Fruit fly (Drosophila melanogaster) whole organism, embryonic: ENCODE data around the gene sals.

Experiments used
- Ada2b ChIP-seq: fragments of 200-800 bp; sonication (Bioruptor generic); IDR thresholded peaks from 2 replicates; pipeline ENCODE4 v1.3.6; 2022; ENCODE audit warnings: missing biosample characterization, missing genetic modification characterization
- Atf6 ChIP-seq: fragments of 200-800 bp; sonication (Bioruptor generic); IDR thresholded peaks from 2 replicates; pipeline ENCODE4 v1.3.6; 2022; ENCODE audit warnings: missing biosample characterization, missing genetic modification characterization
- CG10366 ChIP-seq: fragments of 200-800 bp; sonication (Bioruptor generic); IDR thresholded peaks from 2 replicates; pipeline ENCODE4 v1.3.6; 2022; ENCODE audit warnings: missing biosample characterization, missing genetic modification characterization
- CG10565 ChIP-seq: fragments of 200-800 bp; sonication (Bioruptor generic); optimal IDR thresholded peaks from 3 replicates; lab custom pipeline; 2016; ENCODE audit warnings: missing biosample characterization, mild to moderate bottlenecking, missing genetic modification characterization
- CG11696 ChIP-seq: fragments of 200-800 bp; sonication (Bioruptor generic); IDR thresholded peaks from 2 replicates; pipeline ENCODE4 v1.3.6; 2022; ENCODE audit warnings: missing biosample characterization, missing genetic modification characterization
- CG12104 ChIP-seq: fragments of 200-800 bp; sonication (Bioruptor generic); optimal IDR thresholded peaks from 3 replicates; lab custom pipeline; 2016; ENCODE audit warnings: missing biosample characterization, missing genetic modification characterization
- CG12391 ChIP-seq: fragments of 200-800 bp; sonication (Bioruptor generic); optimal IDR thresholded peaks from 3 replicates; lab custom pipeline; 2018; ENCODE audit warnings: missing biosample characterization, mild to moderate bottlenecking, missing genetic modification characterization, moderate library complexity
- CG12942 ChIP-seq: fragments of 200-800 bp; sonication (Bioruptor generic); optimal IDR thresholded peaks from 3 replicates; lab custom pipeline; 2016; ENCODE audit warnings: missing biosample characterization, missing genetic modification characterization
- CG14014 ChIP-seq: fragments of 200-800 bp; sonication (Bioruptor generic); IDR thresholded peaks from 2 replicates; pipeline ENCODE4 v1.3.6; 2022; ENCODE audit warnings: missing biosample characterization, missing genetic modification characterization
- CG14710 ChIP-seq: fragments of 200-800 bp; sonication (Bioruptor generic); optimal IDR thresholded peaks from 3 replicates; lab custom pipeline; 2019; ENCODE audit warnings: missing biosample characterization, mild to moderate bottlenecking, missing genetic modification characterization, moderate library complexity
- CG15269 ChIP-seq: fragments of 200-800 bp; sonication (Bioruptor generic); optimal IDR thresholded peaks from 2 replicates; lab custom pipeline; 2018; ENCODE audit warnings: missing biosample characterization, mild to moderate bottlenecking, missing genetic modification characterization, moderate library complexity
- CG15696 ChIP-seq: fragments of 200-800 bp; sonication (Bioruptor generic); optimal IDR thresholded peaks from 2 replicates; lab custom pipeline; 2019; ENCODE audit warnings: missing biosample characterization, mild to moderate bottlenecking, missing genetic modification characterization, moderate library complexity
- CG2116 ChIP-seq: fragments of 200-800 bp; sonication (Bioruptor generic); optimal IDR thresholded peaks from 3 replicates; lab custom pipeline; 2018; ENCODE audit warnings: missing biosample characterization, mild to moderate bottlenecking, missing genetic modification characterization
- CG30431 ChIP-seq: fragments of 200-800 bp; sonication (Bioruptor generic); optimal IDR thresholded peaks from 2 replicates; lab custom pipeline; 2017; ENCODE audit warnings: missing biosample characterization, missing genetic modification characterization
- CG3065 ChIP-seq: fragments of 200-800 bp; sonication (Bioruptor generic); optimal IDR thresholded peaks from 2 replicates; lab custom pipeline; 2016; ENCODE audit warnings: missing biosample characterization, missing genetic modification characterization
- CG3281 ChIP-seq: fragments of 200-800 bp; sonication (Bioruptor generic); optimal IDR thresholded peaks from 3 replicates; lab custom pipeline; 2017; ENCODE audit warnings: missing biosample characterization, mild to moderate bottlenecking, missing genetic modification characterization
- CG3995 ChIP-seq: fragments of 200-800 bp; sonication (Bioruptor generic); optimal IDR thresholded peaks from 3 replicates; lab custom pipeline; 2016; ENCODE audit warnings: missing biosample characterization, missing genetic modification characterization
- CG6175 ChIP-seq: fragments of 200-800 bp; sonication (Bioruptor generic); IDR thresholded peaks from 3 replicates; pipeline ENCODE4 v1.3.6; 2022; ENCODE audit warnings: missing biosample characterization, missing genetic modification characterization
- CG6272 ChIP-seq: fragments of 200-800 bp; sonication (Bioruptor generic); IDR thresholded peaks from 2 replicates; pipeline ENCODE4 v1.3.6; 2022; ENCODE audit warnings: missing biosample characterization, missing genetic modification characterization
- CG6683 ChIP-seq: fragments of 200-800 bp; sonication (Bioruptor generic); optimal IDR thresholded peaks from 2 replicates; lab custom pipeline; 2017; ENCODE audit warnings: missing biosample characterization, mild to moderate bottlenecking, missing genetic modification characterization, missing genetic modification reagents
- CG7839 ChIP-seq: fragments of 200-800 bp; sonication (Bioruptor generic); optimal IDR thresholded peaks from 3 replicates; lab custom pipeline; 2018; ENCODE audit warnings: missing biosample characterization, mild to moderate bottlenecking, missing genetic modification characterization, moderate library complexity
- CG7928 ChIP-seq: fragments of 200-800 bp; sonication (Bioruptor generic); optimal IDR thresholded peaks from 2 replicates; lab custom pipeline; 2017; ENCODE audit warnings: missing biosample characterization, mild to moderate bottlenecking, missing genetic modification characterization
- CG7963 ChIP-seq: fragments of 200-800 bp; sonication (Bioruptor generic); IDR thresholded peaks from 3 replicates; pipeline ENCODE4 v1.3.6; 2022; ENCODE audit warnings: missing biosample characterization, missing genetic modification characterization; ENCODE audit not compliant: partially characterized antibody
- D19B ChIP-seq: fragments of 200-800 bp; sonication (Bioruptor generic); optimal IDR thresholded peaks from 2 replicates; lab custom pipeline; 2017; ENCODE audit warnings: missing biosample characterization, mild to moderate bottlenecking, missing genetic modification characterization
- Fer1 ChIP-seq: fragments of 200-800 bp; sonication (Bioruptor generic); optimal IDR thresholded peaks from 2 replicates; lab custom pipeline; 2017; ENCODE audit warnings: missing biosample characterization, mild to moderate bottlenecking, missing genetic modification characterization
- Fer2 ChIP-seq: fragments of 200-800 bp; sonication (Bioruptor generic); optimal IDR thresholded peaks from 2 replicates; lab custom pipeline; 2018; ENCODE audit warnings: missing biosample characterization, mild to moderate bottlenecking, missing genetic modification characterization, moderate library complexity
- Jarid2 ChIP-seq: fragments of 200-800 bp; sonication (Bioruptor generic); optimal IDR thresholded peaks from 3 replicates; lab custom pipeline; 2017; ENCODE audit warnings: mild to moderate bottlenecking, missing biosample characterization, missing genetic modification reagents, missing genetic modification characterization
- Mad ChIP-seq: fragments of 200-800 bp; sonication (Bioruptor generic); optimal IDR thresholded peaks from 2 replicates; lab custom pipeline; 2016; ENCODE audit warnings: missing biosample characterization, missing genetic modification characterization
- Meics ChIP-seq: fragments of 200-800 bp; sonication (Bioruptor generic); optimal IDR thresholded peaks from 2 replicates; lab custom pipeline; 2017; ENCODE audit warnings: missing biosample characterization, mild to moderate bottlenecking, missing genetic modification characterization
- Mrtf ChIP-seq: fragments of 200-800 bp; sonication (Bioruptor generic); IDR thresholded peaks from 3 replicates; pipeline ENCODE4 v1.3.6; 2022; ENCODE audit warnings: missing biosample characterization, missing genetic modification characterization
- NC2β ChIP-seq: fragments of 200-800 bp; sonication (Bioruptor generic); optimal IDR thresholded peaks from 2 replicates; lab custom pipeline; 2016; ENCODE audit warnings: missing biosample characterization, missing genetic modification characterization
- Nf-YB ChIP-seq: fragments of 200-800 bp; sonication (Bioruptor generic); optimal IDR thresholded peaks from 3 replicates; lab custom pipeline; 2019; ENCODE audit warnings: missing biosample characterization, mild to moderate bottlenecking, missing genetic modification characterization, moderate library complexity
- NfI ChIP-seq: fragments of 200-800 bp; sonication (Bioruptor generic); optimal IDR thresholded peaks from 3 replicates; lab custom pipeline; 2018; ENCODE audit warnings: missing biosample characterization, mild to moderate bottlenecking, missing genetic modification characterization, moderate library complexity
- Optix ChIP-seq: fragments of 200-800 bp; sonication (Bioruptor generic); IDR thresholded peaks from 3 replicates; pipeline ENCODE4 v1.3.6; 2022; ENCODE audit warnings: missing biosample characterization, missing genetic modification characterization
- Ravus ChIP-seq: fragments of 200-800 bp; sonication (Bioruptor generic); IDR thresholded peaks from 2 replicates; pipeline ENCODE4 v1.3.6; 2022; ENCODE audit warnings: missing biosample characterization, missing genetic modification characterization
- Taf1 ChIP-seq: fragments of 200-800 bp; sonication (Bioruptor generic); IDR thresholded peaks from 2 replicates; pipeline ENCODE4 v1.3.6; 2022; ENCODE audit warnings: missing biosample characterization, missing genetic modification characterization
- Vsx1 ChIP-seq: fragments of 200-800 bp; sonication (Bioruptor generic); optimal IDR thresholded peaks from 2 replicates; lab custom pipeline; 2017; ENCODE audit warnings: missing biosample characterization, mild to moderate bottlenecking, missing genetic modification characterization, missing genetic modification reagents
- Xrp1 ChIP-seq: fragments of 200-800 bp; sonication (Bioruptor generic); IDR thresholded peaks from 2 replicates; pipeline ENCODE4 v1.3.6; 2022; ENCODE audit warnings: missing biosample characterization, missing genetic modification characterization
- ash1 ChIP-seq: fragments of 200-800 bp; sonication (Bioruptor generic); optimal IDR thresholded peaks from 2 replicates; lab custom pipeline; 2018; ENCODE audit warnings: missing biosample characterization, mild to moderate bottlenecking, missing genetic modification characterization
- dm ChIP-seq: fragments of 200-800 bp; sonication (Bioruptor generic); optimal IDR thresholded peaks from 3 replicates; lab custom pipeline; 2016; ENCODE audit warnings: missing biosample characterization, missing genetic modification characterization
- fd64A ChIP-seq: fragments of 200-800 bp; sonication (Bioruptor generic); optimal IDR thresholded peaks from 3 replicates; lab custom pipeline; 2018; ENCODE audit warnings: missing biosample characterization, mild to moderate bottlenecking, missing genetic modification characterization
- ken ChIP-seq: fragments of 200-800 bp; sonication (Bioruptor generic); IDR thresholded peaks from 3 replicates; pipeline ENCODE4 v1.3.6; 2022; ENCODE audit warnings: missing biosample characterization, missing genetic modification characterization
- nau ChIP-seq: fragments of 200-800 bp; sonication (Bioruptor generic); optimal IDR thresholded peaks from 3 replicates; lab custom pipeline; 2017; ENCODE audit warnings: missing biosample characterization, mild to moderate bottlenecking, missing genetic modification characterization, missing genetic modification reagents
- repo ChIP-seq: fragments of 200-800 bp; sonication (Bioruptor generic); optimal IDR thresholded peaks from 2 replicates; lab custom pipeline; 2016; ENCODE audit warnings: missing biosample characterization, missing genetic modification characterization
- seq ChIP-seq: fragments of 200-800 bp; sonication (Bioruptor generic); IDR thresholded peaks from 2 replicates; pipeline ENCODE4 v1.3.6; 2022; ENCODE audit warnings: missing biosample characterization, missing genetic modification characterization
- stwl ChIP-seq: fragments of 200-800 bp; sonication (Bioruptor generic); optimal IDR thresholded peaks from 3 replicates; lab custom pipeline; 2018; ENCODE audit warnings: missing biosample characterization, mild to moderate bottlenecking, missing genetic modification characterization, moderate library complexity
- tna ChIP-seq: fragments of 200-800 bp; sonication (Bioruptor generic); IDR thresholded peaks from 2 replicates; pipeline ENCODE4 v1.3.6; 2022; ENCODE audit warnings: missing biosample characterization, missing genetic modification characterization; ENCODE audit not compliant: partially characterized antibody
- trem ChIP-seq: fragments of 200-800 bp; optimal IDR thresholded peaks from 3 replicates; lab custom pipeline; 2019; ENCODE audit warnings: missing biosample characterization, mild to moderate bottlenecking, missing genetic modification characterization, moderate library complexity
- vvl ChIP-seq: fragments of 200-800 bp; sonication (Bioruptor generic); IDR thresholded peaks from 2 replicates; pipeline ENCODE4 v1.3.6; 2022; ENCODE audit warnings: missing biosample characterization, missing genetic modification characterization

Gene sals

DNA sequence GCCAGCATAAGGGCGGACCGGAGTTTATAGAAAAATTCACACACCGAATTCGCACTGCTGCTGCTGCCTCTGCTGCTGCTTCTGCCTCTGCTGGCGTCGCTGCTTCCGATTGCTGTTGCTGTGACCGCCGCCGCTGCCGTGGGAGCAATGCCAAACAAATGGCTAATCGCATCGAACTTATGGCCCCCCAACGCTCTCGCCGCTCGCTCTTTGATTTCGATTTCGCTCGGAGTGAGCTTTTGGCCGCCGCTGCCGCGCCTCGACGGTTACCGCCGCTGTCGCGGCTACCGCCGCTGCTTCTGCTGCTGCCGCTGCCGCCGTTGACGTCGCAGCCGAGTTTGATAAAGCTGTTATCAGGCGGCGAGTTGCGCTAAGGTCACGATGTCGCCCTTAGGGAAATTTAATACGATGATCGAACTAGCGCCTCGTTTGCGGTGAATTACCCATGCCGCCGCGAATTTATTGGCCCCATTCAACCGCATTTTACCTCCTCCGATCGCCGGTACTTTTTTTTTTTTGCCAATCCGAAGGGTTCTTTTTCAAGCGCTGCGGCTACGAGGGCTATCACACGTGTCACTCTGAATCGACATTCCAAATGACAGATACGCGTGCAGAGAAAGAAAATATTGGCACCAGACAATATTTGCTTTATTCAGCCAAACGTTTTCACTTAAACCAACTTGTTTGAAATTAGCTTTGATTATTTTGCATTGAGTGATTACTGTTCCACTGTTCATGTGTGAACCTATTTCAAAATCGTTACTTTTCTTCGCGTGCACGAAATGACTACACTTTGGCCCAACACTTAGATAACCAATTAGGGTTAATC, 6.6 kb upstream of the sals start (continued):
- TF ChIP-seq CG6683 (GFP tag; lab: Kevin White, UChicago), result peak; percentile 21
- no peak for TF ChIP-seq tna
- TF ChIP-seq CG7928 (GFP tag; lab: Kevin White, UChicago), result peak; percentile 29
- peak; percentile 5 for TF ChIP-seq CG15696
- TF ChIP-seq ash1 (GFP tag; lab: Kevin White, UChicago), result no peak
- TF ChIP-seq CG12942, result peak; percentile 29
- peak; percentile 77 for TF ChIP-seq Meics (GFP tag; lab: Kevin White, UChicago)
- peak; percentile 72 for TF ChIP-seq CG15269
- TF ChIP-seq Taf1 (GFP tag; lab: Robert Waterston, UW), result peak; percentile 75; the same call in 1 of the 2 replicates
- peak; percentile 75 for TF ChIP-seq NfI
- TF ChIP-seq CG12391 (tag; lab: Kevin White, UChicago), result peak; percentile 48
- TF ChIP-seq dm, result no peak
- no peak for TF ChIP-seq CG11696 (GFP tag; lab: Robert Waterston, UW)
- TF ChIP-seq CG3281 (GFP tag; lab: Kevin White, UChicago), result peak; percentile 73
- peak; percentile 62; the same call in 2 of the 3 replicates for TF ChIP-seq CG6175 (GFP tag; lab: Robert Waterston, UW)
- peak; percentile 36 for TF ChIP-seq repo (GFP tag; lab: Kevin White, UChicago)
- peak; percentile 76 for TF ChIP-seq CG7839 (tag; lab: Kevin White, UChicago)
- peak; percentile 41 for TF ChIP-seq Ravus (GFP tag; lab: Robert Waterston, UW)
- TF ChIP-seq Fer1, result peak; percentile 53
- peak; percentile 74 for TF ChIP-seq Xrp1 (GFP tag; lab: Robert Waterston, UW)
- TF ChIP-seq ken (GFP tag; lab: Robert Waterston, UW), result peak; percentile 43; the same call in 1 of the 3 replicates
- peak; percentile 68; the same call in 2 of the 3 replicates for TF ChIP-seq Optix (GFP tag; lab: Robert Waterston, UW)
- peak; percentile 46 for TF ChIP-seq D19B
- TF ChIP-seq Mrtf (GFP tag; lab: Robert Waterston, UW), result peak; percentile 82
- TF ChIP-seq CG10366 (GFP tag; lab: Robert Waterston, UW), result peak; percentile 77
- peak; percentile 34 for TF ChIP-seq NC2β
- TF ChIP-seq stwl (tag; lab: Kevin White, UChicago), result no peak
- TF ChIP-seq seq (GFP tag; lab: Robert Waterston, UW), result peak; percentile 81
- peak; percentile 55 for TF ChIP-seq CG30431 (GFP tag; lab: Kevin White, UChicago)
- peak; percentile 18 for TF ChIP-seq CG14710 (tag; lab: Kevin White, UChicago)
- no peak for TF ChIP-seq Nf-YB (GFP tag; lab: Kevin White, UChicago)
- TF ChIP-seq Jarid2 (GFP tag; lab: Kevin White, UChicago), result peak; percentile 1
- TF ChIP-seq CG3065 (GFP tag; lab: Kevin White, UChicago), result no peak
- no peak for TF ChIP-seq CG12104 (GFP tag; lab: Kevin White, UChicago)
- TF ChIP-seq Mad, result peak; percentile 40
- TF ChIP-seq Vsx1, result peak; percentile 38
- peak; percentile 82 for TF ChIP-seq CG14014 (GFP tag; lab: Robert Waterston, UW)
- no peak for TF ChIP-seq fd64A
- peak; percentile 55 for TF ChIP-seq CG3995 (GFP tag; lab: Kevin White, UChicago)
- peak; percentile 1 for TF ChIP-seq nau (GFP tag; lab: Kevin White, UChicago)
- TF ChIP-seq CG6272, result peak; percentile 63
- TF ChIP-seq Atf6 (GFP tag; lab: Robert Waterston, UW), result peak; percentile 87
- TF ChIP-seq Fer2, result peak; percentile 1
- no peak for TF ChIP-seq trem (tag; lab: Kevin White, UChicago)
- TF ChIP-seq CG7963, result no peak
- no peak for TF ChIP-seq CG10565 (GFP tag; lab: Kevin White, UChicago)
- TF ChIP-seq CG2116, result peak; percentile 13
- TF ChIP-seq Ada2b (GFP tag; lab: Robert Waterston, UW), result peak; percentile 87
- peak; percentile 77; the same call in 1 of the 2 replicates for TF ChIP-seq vvl (GFP tag; lab: Robert Waterston, UW)
